Worm (Caenorhabditis elegans) whole organism, young adult: ENCODE data around the gene R13A1.1.
A peak's percentile ranks its signal among the peaks of the same experiment; 100 is the strongest.

Source experiments
- F33H1.4 ChIP-seq: fragments of 200-800 bp; sonication (Bioruptor generic); IDR thresholded peaks from 2 replicates; pipeline ENCODE4 v1.3.6; 2022; ENCODE audit warnings: missing genetic modification reagents, missing genetic modification characterization, missing compliant biosample characterization
- efl-1 ChIP-seq: fragments of 150-350 bp; optimal IDR thresholded peaks from 2 replicates; lab custom pipeline; 2014; ENCODE audit warnings: missing biosample characterization, missing genetic modification reagents, missing genetic modification characterization
- hmg-1.2 ChIP-seq: fragments of 200-800 bp; sonication (Bioruptor generic); IDR thresholded peaks from 2 replicates; pipeline ENCODE4 v1.3.6; 2022; ENCODE audit warnings: missing genetic modification reagents, missing genetic modification characterization, missing compliant biosample characterization
- let-526 ChIP-seq: fragments of 200-800 bp; sonication (Bioruptor generic); IDR thresholded peaks from 2 replicates; pipeline ENCODE4 v1.3.6; 2022; ENCODE audit warnings: missing genetic modification reagents, missing genetic modification characterization, missing compliant biosample characterization
- lin-54 ChIP-seq: fragments of 200-800 bp; sonication (Bioruptor generic); optimal IDR thresholded peaks from 2 replicates; lab custom pipeline; 2018; ENCODE audit warnings: mild to moderate bottlenecking, missing genetic modification characterization, missing compliant biosample characterization
- zfh-2 ChIP-seq: fragments of 200-800 bp; sonication (Bioruptor generic); conservative IDR thresholded peaks from 2 replicates; pipeline ENCODE4 v1.3.6; 2022; ENCODE audit warnings: missing genetic modification reagents, missing genetic modification characterization, missing compliant biosample characterization

ce11 chrIV:7211313-7211712, 8.5 kb upstream of the R13A1.1 start:
- TF ChIP-seq let-526 (GFP tag; lab: Robert Waterston, UW): no peak
- peak; percentile 38; the same call in 1 of the 2 replicates for TF ChIP-seq hmg-1.2 (GFP tag; lab: Robert Waterston, UW)
- TF ChIP-seq lin-54: no peak
- TF ChIP-seq efl-1: peak; percentile 81
- no peak; the same call in 1 of the 2 replicates for TF ChIP-seq F33H1.4
- TF ChIP-seq zfh-2 (GFP tag; lab: Robert Waterston, UW): no peak
